Worm (Caenorhabditis elegans) whole organism, L4 larva: ENCODE results near the gene C50D2.6.

ENCODE experiments used
- F37D6.2 ChIP-seq: sonication (generic microtip); optimal IDR thresholded peaks from 2 replicates; lab custom pipeline; 2016; ENCODE audit warnings: mild to moderate bottlenecking, missing genetic modification characterization, missing compliant biosample characterization
- hlh-30 ChIP-seq: sonication (generic microtip); optimal IDR thresholded peaks from 2 replicates; lab custom pipeline; 2017; ENCODE audit warnings: antibody characterized with exemption, mild to moderate bottlenecking, missing genetic modification characterization, missing compliant biosample characterization; ENCODE audit not compliant: insufficient read depth
- lin-29 ChIP-seq: fragments of 200-800 bp; sonication (Bioruptor generic); IDR thresholded peaks from 2 replicates; pipeline ENCODE4 v1.3.6; 2022; ENCODE audit warnings: missing genetic modification reagents, missing genetic modification characterization, missing compliant biosample characterization
- mdl-1 ChIP-seq, 2 experiments: fragments of 150-350 bp in 1 of 2; sonication (generic microtip) in 1 of 2; optimal IDR thresholded peaks; 2 replicates each; lab custom pipeline; 2014 to 2017; ENCODE audit warnings: missing biosample characterization in 2 of 2, missing genetic modification characterization in 2 of 2
- rbr-2 ChIP-seq: sonication (generic microtip); optimal IDR thresholded peaks from 2 replicates; lab custom pipeline; 2016; ENCODE audit warnings: missing genotype, missing genetic modification characterization, missing compliant biosample characterization

DNA sequence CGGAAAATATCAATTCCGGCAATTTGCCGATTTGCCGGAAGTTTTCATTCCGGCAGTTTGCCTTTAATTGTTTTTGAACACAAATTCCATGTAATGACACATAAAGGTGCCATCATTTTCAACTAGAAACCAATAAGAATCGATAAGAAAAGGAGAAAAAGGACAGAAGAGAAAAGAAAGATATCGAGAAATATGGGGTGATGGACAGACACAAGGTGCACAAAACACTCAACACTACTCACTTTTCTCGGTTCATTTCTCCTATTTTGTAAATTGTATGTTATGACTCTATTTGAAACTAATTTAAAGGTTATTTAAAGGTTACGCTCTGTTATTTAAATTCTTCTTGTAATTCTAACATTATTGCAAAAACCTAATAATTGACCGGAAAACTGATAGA is 33.4 kb upstream of the C50D2.6 start:
- TF ChIP-seq lin-29 (GFP tag; lab: Robert Waterston, UW), result no peak
- no peak for TF ChIP-seq mdl-1 (tag; optimal IDR thresholded peaks at IDR 0.05; lab: Kevin White, UChicago)
- TF ChIP-seq F37D6.2 (tag; lab: Kevin White, UChicago), result no peak
- TF ChIP-seq hlh-30, result no peak
- TF ChIP-seq rbr-2 (tag; lab: Kevin White, UChicago), result no peak
